Worm (Caenorhabditis elegans): ENCODE results near the gene R13A1.5.

The R13A1.5 gene

DNA sequence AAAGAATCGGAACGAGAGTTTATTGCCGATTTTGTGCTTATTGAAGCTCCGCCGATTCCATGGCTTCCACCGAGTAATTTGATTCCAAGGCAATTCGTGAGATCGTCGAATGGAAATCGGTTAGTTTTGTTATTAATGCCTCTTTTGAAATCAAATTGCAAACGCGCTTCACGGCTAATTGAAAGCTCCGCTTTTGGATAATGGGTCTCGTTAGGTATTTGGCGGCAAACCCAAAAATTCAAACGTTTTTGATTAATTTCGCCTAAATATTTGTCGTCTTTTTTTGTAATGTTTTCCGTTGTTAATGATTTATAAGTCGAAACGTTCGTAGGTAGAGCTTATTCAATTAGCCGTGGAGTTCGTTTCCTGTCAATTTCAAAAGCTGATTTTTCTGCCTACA lies 32.1 kb downstream of the R13A1.5 start:
- TF ChIP-seq elt-3 (tag; optimal IDR thresholded peaks at IDR 0.05) (no peak), mab-5 (tag; optimal IDR thresholded peaks at IDR 0.05) (no peak), nhr-25 (tag; optimal IDR thresholded peaks at IDR 0.05) (no peak), ceh-16 (tag; optimal IDR thresholded peaks at IDR 0.05) (no peak), sma-9 (GFP tag; optimal IDR thresholded peaks at IDR 0.05) (no peak), sma-9 (tag; optimal IDR thresholded peaks at IDR 0.05) (no peak), unc-39 (tag; optimal IDR thresholded peaks at IDR 0.05) (no peak), F13H6.1 (tag; optimal IDR thresholded peaks at IDR 0.05) (no peak), skn-1 (tag; optimal IDR thresholded peaks at IDR 0.05) (no peak), fos-1 (tag; optimal IDR thresholded peaks at IDR 0.05) (no peak), nhr-12 (tag; optimal IDR thresholded peaks at IDR 0.05) (no peak), peb-1 (tag; optimal IDR thresholded peaks at IDR 0.05) (no peak), R02D3.7 (tag; optimal IDR thresholded peaks at IDR 0.05) (no peak), sma-3 (GFP tag; optimal IDR thresholded peaks at IDR 0.05) (no peak), unc-55 (GFP tag; optimal IDR thresholded peaks at IDR 0.05) (no peak)

DNA sequence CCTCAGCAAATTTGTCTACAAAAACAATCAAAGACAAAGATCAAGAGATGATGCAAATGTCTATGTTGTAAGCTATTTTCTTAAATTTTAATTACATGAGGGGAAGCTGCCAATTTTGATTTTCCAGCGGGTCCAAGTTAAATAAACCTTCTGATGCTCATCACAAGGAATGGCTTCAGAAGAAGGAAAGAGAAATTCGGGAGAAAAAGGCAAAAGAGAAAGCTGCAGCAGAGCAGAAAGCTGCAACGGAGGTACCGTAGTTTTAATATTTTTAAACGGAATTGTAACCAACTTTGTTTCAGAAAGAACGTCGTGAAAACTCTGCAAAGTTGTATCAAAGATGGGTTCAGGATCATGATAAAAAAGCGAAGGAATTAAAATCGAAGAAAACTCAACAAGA lies 33.5 kb downstream of the R13A1.5 start:
- TF ChIP-seq R02D3.7 (tag; optimal IDR thresholded peaks at IDR 0.05), result no peak
- no peak for TF ChIP-seq lsy-2 (tag; optimal IDR thresholded peaks at IDR 0.05)
- no peak for TF ChIP-seq unc-55 (GFP tag; optimal IDR thresholded peaks at IDR 0.05)
- TF ChIP-seq sem-4 (tag; optimal IDR thresholded peaks at IDR 0.05), result no peak
- TF ChIP-seq gmeb-1 (tag; optimal IDR thresholded peaks at IDR 0.05), result no peak
- TF ChIP-seq nhr-12 (tag; optimal IDR thresholded peaks at IDR 0.05), result no peak
- no peak for TF ChIP-seq nhr-237 (tag; optimal IDR thresholded peaks at IDR 0.05)
- no peak for TF ChIP-seq nhr-21 (tag; optimal IDR thresholded peaks at IDR 0.05)
- TF ChIP-seq lin-39 (tag; optimal IDR thresholded peaks at IDR 0.05), result no peak
- TF ChIP-seq elt-1 (tag; optimal IDR thresholded peaks at IDR 0.05), result no peak
- no peak for TF ChIP-seq lin-11 (tag; optimal IDR thresholded peaks at IDR 0.05)
- TF ChIP-seq unc-39 (tag; optimal IDR thresholded peaks at IDR 0.05), result no peak

DNA sequence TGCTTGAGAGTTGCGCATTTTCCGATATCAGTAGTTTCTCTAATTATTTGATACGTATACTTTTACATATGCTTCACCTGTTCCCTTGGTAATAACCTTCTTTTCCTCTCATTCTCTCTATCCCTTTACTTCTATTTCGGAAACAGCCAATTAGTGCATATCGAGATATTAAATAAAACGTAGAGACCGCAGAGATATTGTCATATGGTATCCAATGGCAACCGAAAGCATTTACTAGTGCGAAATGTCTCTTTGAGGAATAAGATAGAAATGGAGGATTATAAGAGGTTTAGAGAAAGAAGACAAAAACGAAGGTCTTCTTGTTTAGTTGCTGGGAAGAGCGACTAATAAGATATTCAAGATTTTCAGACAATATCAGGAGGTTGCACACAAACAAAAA lies 35.3 kb downstream of the R13A1.5 start, which contains the start of gene maph-9:
maph-9 (plus strand) TSS at position 273 of the 400 bp plus-strand sequence.
- TF ChIP-seq C34F6.9 (tag; optimal IDR thresholded peaks at IDR 0.05), result peak; percentile 33
- TF ChIP-seq ceh-82 (tag; optimal IDR thresholded peaks at IDR 0.05), result no peak

DNA sequence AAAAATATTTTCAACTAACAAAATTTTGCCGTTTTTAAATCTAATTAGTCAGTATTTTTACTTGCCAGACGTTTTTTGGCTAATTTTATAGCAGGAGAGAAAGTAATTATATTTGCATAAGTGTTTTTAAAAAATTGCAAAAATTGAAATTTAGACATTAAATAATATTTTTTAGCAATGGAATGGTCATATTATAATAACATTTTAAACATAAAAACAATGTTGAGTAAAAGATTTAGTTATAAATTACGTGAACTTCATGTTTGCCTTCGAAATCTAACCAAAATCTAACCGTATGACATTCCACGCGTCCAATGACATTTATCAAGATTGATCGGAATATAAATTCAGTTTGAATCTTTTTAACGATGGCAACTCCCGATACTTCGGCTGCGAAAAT lies 37.3 kb downstream of the R13A1.5 start, which contains the start of gene C34D4.2:
C34D4.2 (plus strand) TSS at position 301 of the 400 bp plus-strand sequence.
- TF ChIP-seq unc-62 (GFP tag; optimal IDR thresholded peaks at IDR 0.05) (no peak), lin-13 (GFP tag; optimal IDR thresholded peaks at IDR 0.05) (no peak), nhr-6 (tag; optimal IDR thresholded peaks at IDR 0.05) (no peak), sma-9 (GFP tag; optimal IDR thresholded peaks at IDR 0.05) (no peak), sma-9 (tag; optimal IDR thresholded peaks at IDR 0.05) (no peak), elt-3 (tag; optimal IDR thresholded peaks at IDR 0.05) (no peak), nhr-11 (tag; optimal IDR thresholded peaks at IDR 0.05) (no peak), mab-5 (tag; optimal IDR thresholded peaks at IDR 0.05) (no peak), dmd-4 (tag; optimal IDR thresholded peaks at IDR 0.05) (no peak), nhr-21 (tag; optimal IDR thresholded peaks at IDR 0.05) (no peak)

DNA sequence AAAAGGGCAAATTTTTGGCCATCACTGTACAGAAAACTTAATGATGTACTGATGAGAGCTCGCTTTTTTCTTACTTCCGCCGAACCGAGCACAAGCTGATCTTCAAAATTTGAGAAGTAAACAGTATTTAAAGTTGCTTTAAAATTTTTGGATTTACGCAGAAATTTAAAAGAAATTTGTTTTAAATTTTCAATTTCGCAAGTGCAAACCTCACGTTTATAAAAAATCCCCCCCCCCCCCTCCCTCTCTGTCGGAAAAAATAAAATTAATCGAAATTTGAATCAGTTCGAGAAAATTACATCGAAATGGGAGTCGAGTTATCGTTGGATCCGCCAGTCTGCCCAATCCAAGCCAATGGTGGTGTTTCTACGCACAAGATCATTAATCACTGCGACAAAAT lies 38.3 kb downstream of the R13A1.5 start, which contains the start of gene C34D4.3:
C34D4.3 (plus strand) TSS at position 301 of the 400 bp plus-strand sequence.
- TF ChIP-seq mdl-1 (tag; optimal IDR thresholded peaks at IDR 0.05) (no peak), elt-1 (tag; optimal IDR thresholded peaks at IDR 0.05) (no peak), nhr-25 (tag; optimal IDR thresholded peaks at IDR 0.05) (no peak), sma-3 (GFP tag; optimal IDR thresholded peaks at IDR 0.05) (no peak), F13H6.1 (tag; optimal IDR thresholded peaks at IDR 0.05) (no peak), ceh-16 (tag; optimal IDR thresholded peaks at IDR 0.05) (no peak), lin-13 (GFP tag; optimal IDR thresholded peaks at IDR 0.05) (no peak), C34F6.9 (tag; optimal IDR thresholded peaks at IDR 0.05) (no peak), ceh-82 (tag; optimal IDR thresholded peaks at IDR 0.05) (no peak), ztf-11 (tag; optimal IDR thresholded peaks at IDR 0.05) (no peak), lin-39 (tag; optimal IDR thresholded peaks at IDR 0.05) (no peak), dmd-4 (tag; optimal IDR thresholded peaks at IDR 0.05) (no peak)

DNA sequence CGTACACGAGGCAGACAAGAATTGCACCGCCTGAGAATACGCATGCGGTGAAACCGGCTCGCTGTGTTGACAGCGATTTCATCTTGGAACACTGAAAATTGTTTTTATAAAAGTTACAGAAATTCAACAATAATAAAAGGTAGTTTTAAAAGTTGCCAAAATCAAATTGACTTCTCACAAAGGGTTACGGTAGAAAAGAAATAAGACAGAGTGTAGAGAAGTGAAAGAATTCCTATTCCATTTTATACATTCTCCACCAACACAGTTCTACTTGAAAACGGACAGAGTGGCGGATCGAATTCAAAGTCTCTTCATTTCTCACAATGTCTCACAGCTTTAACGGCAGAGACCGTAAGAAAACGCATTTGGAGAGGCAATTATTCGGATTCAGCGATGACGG lies 39.2 kb downstream of the R13A1.5 start, which contains the start of gene col-113:
col-113 (minus strand) TSS at position 101 of the 400 bp plus-strand sequence.
- no peak for TF ChIP-seq unc-55 (GFP tag; optimal IDR thresholded peaks at IDR 0.05)
- TF ChIP-seq sem-4 (tag; optimal IDR thresholded peaks at IDR 0.05), result no peak
- no peak for TF ChIP-seq egl-27 (tag; optimal IDR thresholded peaks at IDR 0.05)
- TF ChIP-seq ztf-1 (GFP tag; conservative IDR thresholded peaks at IDR 0.05), result no peak
- no peak for TF ChIP-seq sma-9 (GFP tag; optimal IDR thresholded peaks at IDR 0.05)
- no peak for TF ChIP-seq sma-9 (tag; optimal IDR thresholded peaks at IDR 0.05)
- TF ChIP-seq dmd-4 (tag; optimal IDR thresholded peaks at IDR 0.05), result no peak
- no peak for TF ChIP-seq elt-1 (tag; optimal IDR thresholded peaks at IDR 0.05)
- no peak for TF ChIP-seq mdl-1 (tag; optimal IDR thresholded peaks at IDR 0.05)
- no peak for TF ChIP-seq Y55F3AM.14 (GFP tag; optimal IDR thresholded peaks at IDR 0.05)

Data from whole organism, L2 larva.